Fruit fly (Drosophila melanogaster) whole organism, embryonic: Measurements from ENCODE around the gene MESR3.

Experiments used
- Bgb ChIP-seq: fragments of 200-800 bp; sonication (Bioruptor generic); IDR thresholded peaks from 2 replicates; pipeline ENCODE4 v1.3.6; 2022; ENCODE audit warnings: missing biosample characterization, missing genetic modification characterization; ENCODE audit not compliant: partially characterized antibody
- Bteb2 ChIP-seq: fragments of 200-800 bp; sonication (Bioruptor generic); optimal IDR thresholded peaks from 2 replicates; lab custom pipeline; 2016; ENCODE audit warnings: missing biosample characterization, missing genetic modification characterization
- C15 ChIP-seq: fragments of 200-800 bp; sonication (Bioruptor generic); IDR thresholded peaks from 3 replicates; pipeline ENCODE4 v1.3.6; 2022; ENCODE audit warnings: missing biosample characterization, missing genetic modification characterization
- CG10462 ChIP-seq: fragments of 200-800 bp; sonication (Bioruptor generic); optimal IDR thresholded peaks from 2 replicates; lab custom pipeline; 2016; ENCODE audit warnings: missing biosample characterization, missing genetic modification characterization
- CG12071 ChIP-seq: fragments of 200-800 bp; sonication (Bioruptor generic); optimal IDR thresholded peaks from 3 replicates; lab custom pipeline; 2018; ENCODE audit warnings: missing biosample characterization, mild to moderate bottlenecking, missing genetic modification characterization
- CG13296 ChIP-seq: fragments of 200-800 bp; sonication (Bioruptor generic); optimal IDR thresholded peaks from 3 replicates; lab custom pipeline; 2018; ENCODE audit warnings: missing biosample characterization, mild to moderate bottlenecking, missing genetic modification characterization
- CG14860 ChIP-seq: fragments of 200-800 bp; sonication (Bioruptor generic); IDR thresholded peaks from 3 replicates; pipeline ENCODE4 v1.3.6; 2022; ENCODE audit warnings: missing biosample characterization, missing genetic modification characterization; ENCODE audit not compliant: partially characterized antibody
- CG1792 ChIP-seq: fragments of 200-800 bp; sonication (Bioruptor generic); optimal IDR thresholded peaks from 2 replicates; lab custom pipeline; 2016; ENCODE audit warnings: missing biosample characterization, missing genetic modification characterization
- CG2202 ChIP-seq: fragments of 200-800 bp; sonication (Bioruptor generic); optimal IDR thresholded peaks from 2 replicates; lab custom pipeline; 2018; ENCODE audit warnings: missing biosample characterization, mild to moderate bottlenecking, missing genetic modification characterization
- CG3065 ChIP-seq: fragments of 200-800 bp; sonication (Bioruptor generic); optimal IDR thresholded peaks from 2 replicates; lab custom pipeline; 2016; ENCODE audit warnings: missing biosample characterization, missing genetic modification characterization
- CG33213 ChIP-seq: fragments of 200-800 bp; sonication (Bioruptor generic); optimal IDR thresholded peaks from 3 replicates; lab custom pipeline; 2016; ENCODE audit warnings: missing biosample characterization, missing genetic modification characterization
- CG4707 ChIP-seq: fragments of 200-800 bp; sonication (Bioruptor generic); optimal IDR thresholded peaks from 2 replicates; lab custom pipeline; 2018; ENCODE audit warnings: missing biosample characterization, mild to moderate bottlenecking, missing genetic modification characterization, moderate library complexity
- CG4730 ChIP-seq: fragments of 200-800 bp; sonication (Bioruptor generic); IDR thresholded peaks from 2 replicates; pipeline ENCODE4 v1.3.6; 2022; ENCODE audit warnings: missing biosample characterization, missing genetic modification characterization
- CG6854 ChIP-seq: fragments of 200-800 bp; sonication (Bioruptor generic); optimal IDR thresholded peaks from 3 replicates; lab custom pipeline; 2017; ENCODE audit warnings: missing biosample characterization, mild to moderate bottlenecking, missing genetic modification characterization
- CG7786 ChIP-seq: fragments of 200-800 bp; sonication (Bioruptor generic); optimal IDR thresholded peaks from 2 replicates; lab custom pipeline; 2016; ENCODE audit warnings: missing biosample characterization, missing genetic modification characterization
- CG9609 ChIP-seq: fragments of 200-800 bp; sonication (Bioruptor generic); optimal IDR thresholded peaks from 3 replicates; lab custom pipeline; 2016; ENCODE audit warnings: missing biosample characterization, missing genetic modification characterization
- CG9817 ChIP-seq: fragments of 200-800 bp; sonication (Bioruptor generic); optimal IDR thresholded peaks from 2 replicates; lab custom pipeline; 2018; ENCODE audit warnings: missing biosample characterization, mild to moderate bottlenecking, missing genetic modification characterization, moderate library complexity
- CG9932 ChIP-seq: fragments of 200-800 bp; sonication (Bioruptor generic); IDR thresholded peaks from 2 replicates; pipeline ENCODE4 v1.3.6; 2022; ENCODE audit warnings: missing biosample characterization, missing genetic modification characterization
- CHES-1-like ChIP-seq: fragments of 200-800 bp; sonication (Bioruptor generic); optimal IDR thresholded peaks from 2 replicates; lab custom pipeline; 2016; ENCODE audit warnings: missing biosample characterization, missing genetic modification characterization
- Deaf1 ChIP-seq: fragments of 200-800 bp; optimal IDR thresholded peaks from 3 replicates; lab custom pipeline; 2019; ENCODE audit warnings: missing biosample characterization, mild to moderate bottlenecking, missing genetic modification characterization, moderate library complexity
- Dip2 ChIP-seq: fragments of 200-800 bp; sonication (Bioruptor generic); IDR thresholded peaks from 2 replicates; pipeline ENCODE4 v1.3.6; 2022; ENCODE audit warnings: missing biosample characterization, missing genetic modification characterization
- Hand ChIP-seq: fragments of 200-800 bp; sonication (Bioruptor generic); optimal IDR thresholded peaks from 2 replicates; lab custom pipeline; 2017; ENCODE audit warnings: mild to moderate bottlenecking, missing biosample characterization, missing genetic modification reagents, missing genetic modification characterization
- Hmx ChIP-seq: fragments of 200-800 bp; sonication (Bioruptor generic); optimal IDR thresholded peaks from 2 replicates; lab custom pipeline; 2016; ENCODE audit warnings: missing biosample characterization, missing genetic modification characterization
- Jarid2 ChIP-seq: fragments of 200-800 bp; sonication (Bioruptor generic); optimal IDR thresholded peaks from 3 replicates; lab custom pipeline; 2017; ENCODE audit warnings: mild to moderate bottlenecking, missing biosample characterization, missing genetic modification reagents, missing genetic modification characterization
- MBD-R2 ChIP-seq: fragments of 200-800 bp; sonication (Bioruptor generic); IDR thresholded peaks from 2 replicates; pipeline ENCODE4 v1.3.6; 2022; ENCODE audit warnings: missing biosample characterization, missing genetic modification characterization
- MTF-1 ChIP-seq: fragments of 200-800 bp; sonication (Bioruptor generic); optimal IDR thresholded peaks from 2 replicates; lab custom pipeline; 2018; ENCODE audit warnings: missing biosample characterization, mild to moderate bottlenecking, missing genetic modification characterization, borderline replicate concordance
- NC2α ChIP-seq: fragments of 200-800 bp; sonication (Bioruptor generic); optimal IDR thresholded peaks from 2 replicates; lab custom pipeline; 2016; ENCODE audit warnings: missing biosample characterization, missing genetic modification characterization
- Pdp1 ChIP-seq, 2 experiments: fragments of 200-800 bp; sonication (Bioruptor generic); optimal IDR thresholded peaks; 3 replicates each; lab custom pipeline; 2016; ENCODE audit warnings: missing biosample characterization in 2 of 2, missing genetic modification characterization in 2 of 2, mild to moderate bottlenecking in 1 of 2, moderate library complexity in 1 of 2
- Spps ChIP-seq: fragments of 200-800 bp; sonication (Bioruptor generic); optimal IDR thresholded peaks from 2 replicates; lab custom pipeline; 2018; ENCODE audit warnings: missing biosample characterization, mild to moderate bottlenecking, missing genetic modification characterization
- TFAM ChIP-seq: fragments of 200-800 bp; sonication (Bioruptor generic); optimal IDR thresholded peaks from 2 replicates; lab custom pipeline; 2017; ENCODE audit warnings: missing biosample characterization, missing genetic modification characterization, inconsistent platforms
- ab ChIP-seq: fragments of 200-800 bp; sonication (Bioruptor generic); optimal IDR thresholded peaks from 2 replicates; lab custom pipeline; 2016; ENCODE audit warnings: missing biosample characterization, missing genetic modification characterization
- bowl ChIP-seq: fragments of 200-800 bp; sonication (Bioruptor generic); IDR thresholded peaks from 2 replicates; pipeline ENCODE4 v1.3.6; 2022; ENCODE audit warnings: missing biosample characterization, missing genetic modification characterization
- bsh ChIP-seq, 2 experiments: fragments of 200-800 bp; sonication (Bioruptor generic); optimal IDR thresholded peaks; 2 replicates each; lab custom pipeline; 2017 to 2018; ENCODE audit warnings: mild to moderate bottlenecking in 2 of 2, missing biosample characterization in 2 of 2, missing genetic modification characterization in 2 of 2, moderate library complexity in 1 of 2
- btn ChIP-seq: fragments of 200-800 bp; sonication (Bioruptor generic); optimal IDR thresholded peaks from 2 replicates; lab custom pipeline; 2016; ENCODE audit warnings: missing biosample characterization, missing genetic modification characterization
- da ChIP-seq: fragments of 200-800 bp; sonication (Bioruptor generic); optimal IDR thresholded peaks from 2 replicates; lab custom pipeline; 2016; ENCODE audit warnings: missing biosample characterization, missing genetic modification characterization
- dan ChIP-seq: fragments of 200-800 bp; sonication (Bioruptor generic); IDR thresholded peaks from 2 replicates; pipeline ENCODE4 v1.3.6; 2022; ENCODE audit warnings: missing biosample characterization, missing genetic modification characterization
- eyg ChIP-seq: fragments of 200-800 bp; sonication (Bioruptor generic); optimal IDR thresholded peaks from 3 replicates; lab custom pipeline; 2016; ENCODE audit warnings: missing biosample characterization, missing genetic modification characterization
- gce ChIP-seq: fragments of 200-800 bp; sonication (Bioruptor generic); IDR thresholded peaks from 3 replicates; pipeline ENCODE4 v1.3.6; 2022; ENCODE audit warnings: missing biosample characterization, missing genetic modification characterization
- gt ChIP-seq: fragments of 200-800 bp; sonication (Bioruptor generic); IDR thresholded peaks from 2 replicates; pipeline ENCODE4 v1.3.6; 2022; ENCODE audit warnings: missing biosample characterization, missing genetic modification characterization
- h ChIP-seq: fragments of >200 bp; optimal IDR thresholded peaks from 2 replicates; lab custom pipeline; 2017
- maf-S ChIP-seq: fragments of 200-800 bp; sonication (Bioruptor generic); optimal IDR thresholded peaks from 2 replicates; lab custom pipeline; 2016; ENCODE audit warnings: missing biosample characterization, missing genetic modification characterization
- pb ChIP-seq: fragments of 200-800 bp; sonication (Bioruptor generic); optimal IDR thresholded peaks from 3 replicates; lab custom pipeline; 2016; ENCODE audit warnings: missing biosample characterization, missing genetic modification characterization
- pfk ChIP-seq: fragments of 200-800 bp; sonication (Bioruptor generic); optimal IDR thresholded peaks from 2 replicates; lab custom pipeline; 2018; ENCODE audit warnings: missing biosample characterization, mild to moderate bottlenecking, missing genetic modification characterization, moderate library complexity
- schlank ChIP-seq: fragments of 200-800 bp; sonication (Bioruptor generic); optimal IDR thresholded peaks from 2 replicates; lab custom pipeline; 2018; ENCODE audit warnings: missing biosample characterization, mild to moderate bottlenecking, missing genetic modification characterization
- sima ChIP-seq: fragments of 200-800 bp; sonication (Bioruptor generic); optimal IDR thresholded peaks from 2 replicates; lab custom pipeline; 2016; ENCODE audit warnings: missing biosample characterization, missing genetic modification characterization
- tll ChIP-seq, 2 experiments: fragments of 200-800 bp in 1 of 2; fragments of >200 bp in 1 of 2; sonication (Bioruptor generic) in 1 of 2; optimal IDR thresholded peaks; 2 replicates each; lab custom pipeline; 2017 to 2019; ENCODE audit warnings: missing biosample characterization in 2 of 2, missing genetic modification characterization in 2 of 2, mild to moderate bottlenecking in 1 of 2, moderate library complexity in 1 of 2
- twi ChIP-seq: fragments of 200-800 bp; optimal IDR thresholded peaks from 2 replicates; lab custom pipeline; 2019; ENCODE audit warnings: missing biosample characterization, mild to moderate bottlenecking, missing genetic modification characterization, moderate library complexity

MESR3 gene

dm6 chr2L:18702721-18703488 lies 85.8 kb downstream of the MESR3 start, which contains the start of the genes CG10376 and CG10343 (continued):
- TF ChIP-seq CG9932 (GFP tag; lab: Robert Waterston, UW), result peak; percentile 94
- TF ChIP-seq Hmx (GFP tag; lab: Kevin White, UChicago), result no peak

dm6 chr2L:18705617-18706046 lies 88.6 kb downstream of the MESR3 start, which contains the start of gene Jwa:
Gene Jwa (minus strand): TSS chr2L:18705703.
- peak; percentile 92 for TF ChIP-seq maf-S (GFP tag; lab: Kevin White, UChicago)
- 0 out of 2 replicates have a peak, but pooled peaks have one; percentile 16 for TF ChIP-seq Dip2 (GFP tag; lab: Robert Waterston, UW)
- peak; percentile 81 to 96 for TF ChIP-seq Pdp1 (GFP tag; optimal IDR thresholded peaks at IDR 0.05; lab: Kevin White, UChicago)
- TF ChIP-seq CG3065, result peak; percentile 79
- peak; percentile 65 for TF ChIP-seq CG6854
- TF ChIP-seq CG14860 (GFP tag; lab: Robert Waterston, UW), result peak; percentile 100
- TF ChIP-seq C15 (GFP tag; lab: Robert Waterston, UW), result peak; percentile 87
- TF ChIP-seq CG9817 (tag; lab: Kevin White, UChicago), result peak; percentile 94
- TF ChIP-seq CHES-1-like (GFP tag; lab: Kevin White, UChicago), result peak; percentile 93
- peak; percentile 87 for TF ChIP-seq CG33213 (GFP tag; lab: Kevin White, UChicago)
- TF ChIP-seq Jarid2 (GFP tag; lab: Kevin White, UChicago), result peak; percentile 46
- peak; percentile 94 for TF ChIP-seq MBD-R2 (GFP tag; lab: Robert Waterston, UW)
- peak; percentile 42 for TF ChIP-seq CG4707 (GFP tag; lab: Kevin White, UChicago)
- peak; percentile 77 for TF ChIP-seq CG4730 (GFP tag; lab: Robert Waterston, UW)
- no peak for TF ChIP-seq pfk (GFP tag; lab: Kevin White, UChicago)
- peak; percentile 74 for TF ChIP-seq dan (GFP tag; lab: Robert Waterston, UW)
- no peak for TF ChIP-seq CG12071 (GFP tag; lab: Kevin White, UChicago)
- TF ChIP-seq sima (GFP tag; lab: Kevin White, UChicago), result peak; percentile 56
- TF ChIP-seq bsh (GFP tag; optimal IDR thresholded peaks at IDR 0.05; lab: Kevin White, UChicago), result peak; percentile 38 to 96
- no peak for TF ChIP-seq TFAM (GFP tag; lab: Kevin White, UChicago)
- peak; percentile 43 for TF ChIP-seq NC2α (GFP tag; lab: Kevin White, UChicago)
- TF ChIP-seq schlank (tag; lab: Kevin White, UChicago), result peak; percentile 72
- TF ChIP-seq CG13296, result peak; percentile 77
- TF ChIP-seq eyg (GFP tag; lab: Kevin White, UChicago), result peak; percentile 73
- TF ChIP-seq da, result peak; percentile 58
- peak; percentile 69 for TF ChIP-seq twi (tag; lab: Kevin White, UChicago)
- TF ChIP-seq ab (GFP tag; lab: Kevin White, UChicago), result peak; percentile 80
- TF ChIP-seq tll (GFP tag; optimal IDR thresholded peaks at IDR 0.05; lab: Kevin White, UChicago), result peak in 1 of 2 experiments; percentile 65
- TF ChIP-seq CG9609, result peak; percentile 95
- peak; percentile 94 for TF ChIP-seq CG7786
- peak; percentile 57 for TF ChIP-seq CG1792 (GFP tag; lab: Kevin White, UChicago)
- peak; percentile 90 for TF ChIP-seq bowl (GFP tag; lab: Robert Waterston, UW)
- TF ChIP-seq Bteb2 (GFP tag; lab: Kevin White, UChicago), result peak; percentile 94
- peak; percentile 82 for TF ChIP-seq Hand (GFP tag; lab: Kevin White, UChicago)
- peak; percentile 98 for TF ChIP-seq Bgb (GFP tag; lab: Robert Waterston, UW)
- peak; percentile 56 for TF ChIP-seq Deaf1 (tag; lab: Kevin White, UChicago)
- peak; percentile 91 for TF ChIP-seq CG2202 (tag; lab: Kevin White, UChicago)
- TF ChIP-seq btn (GFP tag; lab: Kevin White, UChicago), result peak; percentile 31
- no peak for TF ChIP-seq h
- no peak for TF ChIP-seq MTF-1 (GFP tag; lab: Kevin White, UChicago)
- TF ChIP-seq gce (GFP tag; lab: Robert Waterston, UW), result 0 out of 3 replicates have a peak, but pooled peaks have one; percentile 35
- TF ChIP-seq Spps (tag; lab: Kevin White, UChicago), result peak; percentile 72
- TF ChIP-seq gt (GFP tag; lab: Robert Waterston, UW), result 0 out of 2 replicates have a peak, but pooled peaks have one; percentile 49
- peak; percentile 77 for TF ChIP-seq CG10462 (GFP tag; lab: Kevin White, UChicago)
- peak; percentile 67 for TF ChIP-seq pb (GFP tag; lab: Kevin White, UChicago)
